Fruit fly (Drosophila melanogaster): ENCODE results near the gene CG14566.

The CG14566 gene

dm6 chr3L:21728616-21729047, 11.5 kb downstream of the CG14566 start, which contains the start of the genes CG11247 and Polr2H (continued):
- TF ChIP-seq exex (tag; optimal IDR thresholded peaks at IDR 0.05) (no peak), zfh2 (GFP tag; optimal IDR thresholded peaks at IDR 0.05) (peak; percentile 97), gt (GFP tag; IDR thresholded peaks at IDR 0.05) (peak; percentile 89), ham (GFP tag; IDR thresholded peaks at IDR 0.05) (peak; percentile 64; the same call in 1 of the 2 replicates), lab (GFP tag; optimal IDR thresholded peaks at IDR 0.05) (peak; percentile 83), CG31224 (GFP tag; IDR thresholded peaks at IDR 0.05) (peak; percentile 82), crp (GFP tag; optimal IDR thresholded peaks at IDR 0.05) (peak in 1 of 2 experiments; percentile 66), Fer1 (GFP tag; optimal IDR thresholded peaks at IDR 0.05) (no peak), CG8924 (tag; optimal IDR thresholded peaks at IDR 0.05) (peak; percentile 83), CkIIα-i1 (GFP tag; IDR thresholded peaks at IDR 0.05) (peak; percentile 41; the same call in 1 of the 2 replicates), B-H1 (GFP tag; IDR thresholded peaks at IDR 0.05) (peak; percentile 86), Mes4 (GFP tag; optimal IDR thresholded peaks at IDR 0.05) (peak; percentile 72), HmgD (GFP tag; optimal IDR thresholded peaks at IDR 0.05) (peak; percentile 94), CG18011 (GFP tag; optimal IDR thresholded peaks at IDR 0.05) (peak; percentile 79), Gsc (GFP tag; IDR thresholded peaks at IDR 0.05) (peak; percentile 86), tll (GFP tag; optimal IDR thresholded peaks at IDR 0.05) (peak; percentile 41 to 98), CG17385 (GFP tag; optimal IDR thresholded peaks at IDR 0.05) (peak; percentile 49), CG15479 (GFP tag; optimal IDR thresholded peaks at IDR 0.05) (peak; percentile 1), CG4617 (GFP tag; optimal IDR thresholded peaks at IDR 0.05; ENCODE audit: borderline replicate concordance) (peak; percentile 99), Drgx (GFP tag; IDR thresholded peaks at IDR 0.05) (peak; percentile 77), BtbVII (GFP tag; optimal IDR thresholded peaks at IDR 0.05) (peak; percentile 17), chm (GFP tag; IDR thresholded peaks at IDR 0.05) (peak; percentile 82), emc (GFP tag; optimal IDR thresholded peaks at IDR 0.05) (peak; percentile 87), CG12299 (tag; optimal IDR thresholded peaks at IDR 0.05) (peak; percentile 76), Rfx (GFP tag; IDR thresholded peaks at IDR 0.05) (peak; percentile 96), lilli (GFP tag; optimal IDR thresholded peaks at IDR 0.05) (peak; percentile 97), CG2875 (GFP tag; optimal IDR thresholded peaks at IDR 0.05) (peak; percentile 41), Lhr (GFP tag; optimal IDR thresholded peaks at IDR 0.05) (peak; percentile 83), D19A (tag; optimal IDR thresholded peaks at IDR 0.05) (peak; percentile 58), CG1233 (GFP tag; optimal IDR thresholded peaks at IDR 0.05) (peak; percentile 79), tap (tag; optimal IDR thresholded peaks at IDR 0.05) (no peak), CG30403 (GFP tag; optimal IDR thresholded peaks at IDR 0.05) (peak; percentile 97), CG8281 (tag; optimal IDR thresholded peaks at IDR 0.05) (peak; percentile 44), esg (GFP tag; conservative IDR thresholded peaks at IDR 0.05) (peak; percentile 93), Camta (GFP tag; optimal IDR thresholded peaks at IDR 0.05) (peak; percentile 91), CG16779 (GFP tag; IDR thresholded peaks at IDR 0.05) (peak; percentile 63), CG1603 (tag; optimal IDR thresholded peaks at IDR 0.05) (peak; percentile 96), YL-1 (GFP tag; optimal IDR thresholded peaks at IDR 0.05) (peak; percentile 81), CG8388 (GFP tag; optimal IDR thresholded peaks at IDR 0.05) (peak; percentile 81), CG11695 (GFP tag; IDR thresholded peaks at IDR 0.05) (peak; percentile 76; the same call in 2 of the 3 replicates), Ravus (GFP tag; IDR thresholded peaks at IDR 0.05) (peak; percentile 72), Side (GFP tag; optimal IDR thresholded peaks at IDR 0.05) (peak; percentile 93), CG32772 (GFP tag; IDR thresholded peaks at IDR 0.05) (peak; percentile 92), HmgZ (tag; optimal IDR thresholded peaks at IDR 0.05) (peak; percentile 94), Med (GFP tag) (peak; percentile 99), tna (GFP tag; IDR thresholded peaks at IDR 0.05; ENCODE audit: partially characterized antibody) (peak; percentile 10; the same call in 1 of the 2 replicates), CG13424 (tag; optimal IDR thresholded peaks at IDR 0.05) (peak; percentile 89), CG14860 (GFP tag; IDR thresholded peaks at IDR 0.05; ENCODE audit: partially characterized antibody) (peak; percentile 73), PHDP (tag; optimal IDR thresholded peaks at IDR 0.05) (peak; percentile 80), seq (GFP tag; IDR thresholded peaks at IDR 0.05) (peak; percentile 85)
